Fruit fly (Drosophila melanogaster): ENCODE results near the gene Wdr82.

Wdr82 gene

DNA sequence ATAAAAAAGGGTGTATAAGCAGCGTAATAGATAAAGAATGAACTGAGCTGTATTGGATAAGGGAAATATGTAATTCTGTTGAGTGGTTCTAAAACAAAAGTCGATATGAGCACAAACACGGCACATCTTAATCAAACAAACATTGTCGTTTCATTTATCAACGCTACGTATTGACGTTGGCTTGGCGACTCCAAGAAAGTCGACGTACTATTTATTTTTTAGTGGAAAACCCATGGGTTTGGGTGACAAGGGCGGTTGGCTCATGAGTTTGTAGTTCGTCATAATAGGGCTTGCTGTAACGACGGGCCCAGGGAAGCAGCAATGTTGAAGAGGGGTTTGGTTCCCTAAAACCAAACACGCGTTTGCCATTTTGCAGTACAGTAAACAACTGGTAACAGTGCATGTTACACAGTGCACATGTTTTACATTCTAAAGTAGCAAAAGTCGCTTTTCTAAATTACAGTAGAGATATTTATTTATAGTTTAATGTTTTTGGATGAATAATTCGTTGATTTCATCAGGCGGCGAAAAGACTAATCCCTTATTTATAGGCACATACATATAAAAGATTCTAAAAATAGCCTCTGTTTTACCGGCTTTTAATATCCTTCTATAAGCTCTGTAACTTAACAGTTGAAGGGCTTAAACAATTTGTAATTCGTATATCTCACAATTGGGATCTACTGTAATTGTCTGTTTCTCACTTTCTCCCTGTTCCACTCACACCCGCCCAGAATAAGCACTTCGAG lies 12.9 kb upstream of the Wdr82 start (continued):
- TF ChIP-seq Ptx1 (GFP tag; IDR thresholded peaks at IDR 0.05): no peak
- no peak for TF ChIP-seq vfl (GFP tag; optimal IDR thresholded peaks at IDR 0.05)
- peak; percentile 10 for TF ChIP-seq Sox100B (GFP tag; optimal IDR thresholded peaks at IDR 0.05)
- no peak for TF ChIP-seq CG14667 (GFP tag; IDR thresholded peaks at IDR 0.05)
- peak; percentile 77 for TF ChIP-seq Med (GFP tag)
- TF ChIP-seq Atf6 (GFP tag; IDR thresholded peaks at IDR 0.05): no peak
- no peak for TF ChIP-seq H2.0 (GFP tag; IDR thresholded peaks at IDR 0.05)
- TF ChIP-seq CG32772 (GFP tag; IDR thresholded peaks at IDR 0.05): no peak
- TF ChIP-seq bab2 (GFP tag; optimal IDR thresholded peaks at IDR 0.05): no peak
- TF ChIP-seq CG4854 (GFP tag; optimal IDR thresholded peaks at IDR 0.05): no peak
- no peak for TF ChIP-seq NC2α (GFP tag; optimal IDR thresholded peaks at IDR 0.05)
- TF ChIP-seq Mad (GFP tag; optimal IDR thresholded peaks at IDR 0.05): no peak
- TF ChIP-seq HmgZ (tag; optimal IDR thresholded peaks at IDR 0.05): no peak
- peak; percentile 20 for TF ChIP-seq CG12659 (GFP tag; optimal IDR thresholded peaks at IDR 0.05)
- no peak for TF ChIP-seq CG12219 (GFP tag; optimal IDR thresholded peaks at IDR 0.05)
- no peak for TF ChIP-seq az2 (GFP tag; optimal IDR thresholded peaks at IDR 0.05)
- peak; percentile 20 for TF ChIP-seq CG16815 (GFP tag; optimal IDR thresholded peaks at IDR 0.05)
- TF ChIP-seq ap (GFP tag; IDR thresholded peaks at IDR 0.05): no peak
- no peak for TF ChIP-seq jing (GFP tag; optimal IDR thresholded peaks at IDR 0.05)
- TF ChIP-seq CG9437 (GFP tag; optimal IDR thresholded peaks at IDR 0.05): no peak
- no peak for TF ChIP-seq gce (GFP tag; IDR thresholded peaks at IDR 0.05)
- TF ChIP-seq nmo (GFP tag; optimal IDR thresholded peaks at IDR 0.05): peak; percentile 46
- TF ChIP-seq CG14050 (GFP tag; IDR thresholded peaks at IDR 0.05): no peak
- peak; percentile 20 for TF ChIP-seq Sox102F (GFP tag; optimal IDR thresholded peaks at IDR 0.05)
- no peak for TF ChIP-seq Ravus (GFP tag; IDR thresholded peaks at IDR 0.05)
- TF ChIP-seq Ets65A (GFP tag): peak; percentile 9
- TF ChIP-seq gem (tag; optimal IDR thresholded peaks at IDR 0.05): peak; percentile 55
- TF ChIP-seq CG6175 (GFP tag; IDR thresholded peaks at IDR 0.05): no peak
- TF ChIP-seq CG30020 (tag; optimal IDR thresholded peaks at IDR 0.05): no peak
- TF ChIP-seq CG4707 (GFP tag; optimal IDR thresholded peaks at IDR 0.05): no peak
- peak; percentile 26 for TF ChIP-seq Dip3 (GFP tag; optimal IDR thresholded peaks at IDR 0.05)
- no peak for TF ChIP-seq cato (GFP tag; optimal IDR thresholded peaks at IDR 0.05; ENCODE audit: borderline replicate concordance)
- no peak for TF ChIP-seq ewg (GFP tag; optimal IDR thresholded peaks at IDR 0.05)
- no peak for TF ChIP-seq CG10543 (GFP tag; optimal IDR thresholded peaks at IDR 0.05)
- TF ChIP-seq E2f2 (GFP tag; IDR thresholded peaks at IDR 0.05): no peak
- TF ChIP-seq Chrac-16 (GFP tag; optimal IDR thresholded peaks at IDR 0.05): peak; percentile 10
- peak; percentile 44 for TF ChIP-seq ATbp (GFP tag; optimal IDR thresholded peaks at IDR 0.05)
- no peak for TF ChIP-seq CG10321 (GFP tag; IDR thresholded peaks at IDR 0.05)
- TF ChIP-seq Rfx (GFP tag; IDR thresholded peaks at IDR 0.05): no peak
- no peak for TF ChIP-seq Fer2 (tag; optimal IDR thresholded peaks at IDR 0.05)
- TF ChIP-seq ato (GFP tag; IDR thresholded peaks at IDR 0.05; ENCODE audit: partially characterized antibody): no peak
- TF ChIP-seq Max (GFP tag; optimal IDR thresholded peaks at IDR 0.05): peak; percentile 6
- no peak for TF ChIP-seq CG11398 (GFP tag; optimal IDR thresholded peaks at IDR 0.05)
- TF ChIP-seq tin (GFP tag; optimal IDR thresholded peaks at IDR 0.05): no peak
- no peak for TF ChIP-seq CG15011 (GFP tag; optimal IDR thresholded peaks at IDR 0.05)
- no peak for TF ChIP-seq Side (GFP tag; optimal IDR thresholded peaks at IDR 0.05)
- no peak for TF ChIP-seq lilli (GFP tag; optimal IDR thresholded peaks at IDR 0.05)
- no peak for TF ChIP-seq CG3995 (GFP tag; optimal IDR thresholded peaks at IDR 0.05)
- TF ChIP-seq ftz-f1 (GFP tag; optimal IDR thresholded peaks at IDR 0.05): no peak
- TF ChIP-seq grn (GFP tag; optimal IDR thresholded peaks at IDR 0.05): no peak
- TF ChIP-seq Bgb (GFP tag; IDR thresholded peaks at IDR 0.05; ENCODE audit: partially characterized antibody): no peak

Measured in whole organism, embryonic.